Fruit fly (Drosophila melanogaster) whole organism, embryonic: Measurements from ENCODE around the gene CG5758.

Source experiments
- ATbp ChIP-seq: fragments of 200-800 bp; sonication (Bioruptor generic); optimal IDR thresholded peaks from 2 replicates; lab custom pipeline; 2017; ENCODE audit warnings: missing biosample characterization, mild to moderate bottlenecking, missing genetic modification characterization, missing genetic modification reagents
- CG11093 ChIP-seq: fragments of 200-800 bp; sonication (Bioruptor generic); IDR thresholded peaks from 3 replicates; pipeline ENCODE4 v1.3.6; 2022; ENCODE audit warnings: missing biosample characterization, missing genetic modification characterization
- CG12071 ChIP-seq: fragments of 200-800 bp; sonication (Bioruptor generic); optimal IDR thresholded peaks from 3 replicates; lab custom pipeline; 2018; ENCODE audit warnings: missing biosample characterization, mild to moderate bottlenecking, missing genetic modification characterization
- CG12659 ChIP-seq: fragments of 200-800 bp; sonication (Bioruptor generic); optimal IDR thresholded peaks from 3 replicates; lab custom pipeline; 2017; ENCODE audit warnings: mild to moderate bottlenecking, missing biosample characterization, missing genetic modification reagents, missing genetic modification characterization
- CG13296 ChIP-seq: fragments of 200-800 bp; sonication (Bioruptor generic); optimal IDR thresholded peaks from 3 replicates; lab custom pipeline; 2018; ENCODE audit warnings: missing biosample characterization, mild to moderate bottlenecking, missing genetic modification characterization
- CG13424 ChIP-seq: fragments of 200-800 bp; sonication (Bioruptor generic); optimal IDR thresholded peaks from 2 replicates; lab custom pipeline; 2019; ENCODE audit warnings: missing biosample characterization, mild to moderate bottlenecking, missing genetic modification characterization, moderate library complexity
- CG13624 ChIP-seq: fragments of 200-800 bp; sonication (Bioruptor generic); optimal IDR thresholded peaks from 2 replicates; lab custom pipeline; 2016; ENCODE audit warnings: missing biosample characterization, missing genetic modification characterization
- CG17186 ChIP-seq: fragments of 200-800 bp; sonication (Bioruptor generic); optimal IDR thresholded peaks from 3 replicates; lab custom pipeline; 2017; ENCODE audit warnings: missing biosample characterization, missing genetic modification reagents, missing genetic modification characterization
- CG1792 ChIP-seq: fragments of 200-800 bp; sonication (Bioruptor generic); optimal IDR thresholded peaks from 2 replicates; lab custom pipeline; 2016; ENCODE audit warnings: missing biosample characterization, missing genetic modification characterization
- CG18476 ChIP-seq: fragments of 200-800 bp; sonication (Bioruptor generic); optimal IDR thresholded peaks from 2 replicates; lab custom pipeline; 2016; ENCODE audit warnings: missing biosample characterization, mild to moderate bottlenecking, missing genetic modification characterization
- CG2120 ChIP-seq: fragments of 200-800 bp; sonication (Bioruptor generic); optimal IDR thresholded peaks from 3 replicates; lab custom pipeline; 2016; ENCODE audit warnings: missing biosample characterization, missing genetic modification characterization
- CG2678 ChIP-seq: fragments of 200-800 bp; sonication (Bioruptor generic); optimal IDR thresholded peaks from 3 replicates; lab custom pipeline; 2019; ENCODE audit warnings: missing biosample characterization, mild to moderate bottlenecking, missing genetic modification characterization, moderate library complexity
- CG30403 ChIP-seq: fragments of 200-800 bp; sonication (Bioruptor generic); optimal IDR thresholded peaks from 3 replicates; lab custom pipeline; 2016; ENCODE audit warnings: missing biosample characterization, missing genetic modification characterization
- CG31388 ChIP-seq: fragments of 200-800 bp; sonication (Bioruptor generic); optimal IDR thresholded peaks from 2 replicates; lab custom pipeline; 2016; ENCODE audit warnings: missing biosample characterization, missing genetic modification characterization
- CG3281 ChIP-seq: fragments of 200-800 bp; sonication (Bioruptor generic); optimal IDR thresholded peaks from 3 replicates; lab custom pipeline; 2017; ENCODE audit warnings: missing biosample characterization, mild to moderate bottlenecking, missing genetic modification characterization
- CG34422 ChIP-seq: fragments of 200-800 bp; sonication (Bioruptor generic); IDR thresholded peaks from 3 replicates; pipeline ENCODE4 v1.3.6; 2022; ENCODE audit warnings: missing biosample characterization, missing genetic modification characterization
- CG4424 ChIP-seq: fragments of 200-800 bp; sonication (Bioruptor generic); optimal IDR thresholded peaks from 3 replicates; lab custom pipeline; 2016; ENCODE audit warnings: missing biosample characterization, missing genetic modification characterization
- CG5953 ChIP-seq: fragments of 200-800 bp; sonication (Bioruptor generic); IDR thresholded peaks from 2 replicates; pipeline ENCODE4 v1.3.6; 2022; ENCODE audit warnings: missing biosample characterization, missing genetic modification characterization
- CG7839 ChIP-seq: fragments of 200-800 bp; sonication (Bioruptor generic); optimal IDR thresholded peaks from 3 replicates; lab custom pipeline; 2018; ENCODE audit warnings: missing biosample characterization, mild to moderate bottlenecking, missing genetic modification characterization, moderate library complexity
- CG8924 ChIP-seq: fragments of 200-800 bp; optimal IDR thresholded peaks from 3 replicates; lab custom pipeline; 2019; ENCODE audit warnings: missing biosample characterization, mild to moderate bottlenecking, missing genetic modification characterization, moderate library complexity
- CoRest ChIP-seq: fragments of 200-800 bp; sonication (Bioruptor generic); optimal IDR thresholded peaks from 3 replicates; lab custom pipeline; 2018; ENCODE audit warnings: missing biosample characterization, mild to moderate bottlenecking, missing genetic modification characterization, moderate library complexity
- D ChIP-seq, 2 experiments: fragments of 200-800 bp in 1 of 2; fragments of >200 bp in 1 of 2; sonication (Bioruptor generic) in 1 of 2; optimal IDR thresholded peaks; 2 replicates in 1 of 2; 3 replicates in 1 of 2; lab custom pipeline; 2017; ENCODE audit warnings: mild to moderate bottlenecking in 1 of 2, missing biosample characterization in 1 of 2, missing genetic modification characterization in 1 of 2, missing genetic modification reagents in 1 of 2
- Dek ChIP-seq: fragments of 200-800 bp; sonication (Bioruptor generic); optimal IDR thresholded peaks from 3 replicates; lab custom pipeline; 2019; ENCODE audit warnings: missing biosample characterization, mild to moderate bottlenecking, missing genetic modification characterization, moderate library complexity
- Eip74EF ChIP-seq, 2 experiments: fragments of 200-800 bp in 1 of 2; fragments of >200 bp in 1 of 2; sonication (Bioruptor generic) in 1 of 2; optimal IDR thresholded peaks; 2 replicates each; lab custom pipeline; 2017 to 2019; ENCODE audit warnings: missing biosample characterization in 2 of 2, missing genetic modification characterization in 2 of 2, mild to moderate bottlenecking in 1 of 2, moderate library complexity in 1 of 2
- Elba2 ChIP-seq: fragments of 200-800 bp; sonication (Bioruptor generic); optimal IDR thresholded peaks from 3 replicates; lab custom pipeline; 2016; ENCODE audit warnings: missing biosample characterization, missing genetic modification characterization
- Gsc ChIP-seq: fragments of 200-800 bp; sonication (Bioruptor generic); IDR thresholded peaks from 2 replicates; pipeline ENCODE4 v1.3.6; 2022; ENCODE audit warnings: missing biosample characterization, missing genetic modification characterization
- Hmr ChIP-seq: fragments of 200-800 bp; sonication (Bioruptor generic); optimal IDR thresholded peaks from 3 replicates; lab custom pipeline; 2017; ENCODE audit warnings: mild to moderate bottlenecking, missing biosample characterization, missing genetic modification reagents, missing genetic modification characterization
- Hr3 ChIP-seq: fragments of 200-800 bp; sonication (Bioruptor generic); optimal IDR thresholded peaks from 3 replicates; lab custom pipeline; 2016; ENCODE audit warnings: missing biosample characterization, missing genetic modification characterization
- Hr51 ChIP-seq, 2 experiments: fragments of 200-800 bp; sonication (Bioruptor generic); optimal IDR thresholded peaks; 2 replicates in 1 of 2; 3 replicates in 1 of 2; lab custom pipeline; 2016 to 2018; ENCODE audit warnings: missing biosample characterization in 2 of 2, missing genetic modification characterization in 2 of 2, mild to moderate bottlenecking in 1 of 2, moderate library complexity in 1 of 2
- NC2α ChIP-seq: fragments of 200-800 bp; sonication (Bioruptor generic); optimal IDR thresholded peaks from 2 replicates; lab custom pipeline; 2016; ENCODE audit warnings: missing biosample characterization, missing genetic modification characterization
- NFAT ChIP-seq: fragments of 200-800 bp; sonication (Bioruptor generic); IDR thresholded peaks from 2 replicates; pipeline ENCODE4 v1.3.6; 2022; ENCODE audit warnings: missing biosample characterization, missing genetic modification characterization
- Optix ChIP-seq: fragments of 200-800 bp; sonication (Bioruptor generic); IDR thresholded peaks from 3 replicates; pipeline ENCODE4 v1.3.6; 2022; ENCODE audit warnings: missing biosample characterization, missing genetic modification characterization
- Pdp1 ChIP-seq, 2 experiments: fragments of 200-800 bp; sonication (Bioruptor generic); optimal IDR thresholded peaks; 3 replicates each; lab custom pipeline; 2016; ENCODE audit warnings: missing biosample characterization in 2 of 2, missing genetic modification characterization in 2 of 2, mild to moderate bottlenecking in 1 of 2, moderate library complexity in 1 of 2
- TFAM ChIP-seq: fragments of 200-800 bp; sonication (Bioruptor generic); optimal IDR thresholded peaks from 2 replicates; lab custom pipeline; 2017; ENCODE audit warnings: missing biosample characterization, missing genetic modification characterization, inconsistent platforms
- ac ChIP-seq: fragments of 200-800 bp; sonication (Bioruptor generic); optimal IDR thresholded peaks from 3 replicates; lab custom pipeline; 2017; ENCODE audit warnings: missing biosample characterization, mild to moderate bottlenecking, missing genetic modification characterization
- bsh ChIP-seq, 2 experiments: fragments of 200-800 bp; sonication (Bioruptor generic); optimal IDR thresholded peaks; 2 replicates each; lab custom pipeline; 2017 to 2018; ENCODE audit warnings: mild to moderate bottlenecking in 2 of 2, missing biosample characterization in 2 of 2, missing genetic modification characterization in 2 of 2, moderate library complexity in 1 of 2
- danr ChIP-seq: fragments of 200-800 bp; sonication (Bioruptor generic); IDR thresholded peaks from 2 replicates; pipeline ENCODE4 v1.3.6; 2022; ENCODE audit warnings: missing biosample characterization, missing genetic modification characterization
- fd96Cb ChIP-seq: fragments of 200-800 bp; sonication (Bioruptor generic); optimal IDR thresholded peaks from 2 replicates; lab custom pipeline; 2018; ENCODE audit warnings: missing biosample characterization, mild to moderate bottlenecking, missing genetic modification characterization, moderate library complexity
- gfzf ChIP-seq: fragments of 200-800 bp; sonication (Bioruptor generic); optimal IDR thresholded peaks from 2 replicates; lab custom pipeline; 2016; ENCODE audit warnings: missing biosample characterization, mild to moderate bottlenecking, missing genetic modification characterization, moderate library complexity
- gsb ChIP-seq: fragments of 200-800 bp; sonication (Bioruptor generic); IDR thresholded peaks from 2 replicates; pipeline ENCODE4 v1.3.6; 2022; ENCODE audit warnings: missing biosample characterization, missing genetic modification characterization
- inv ChIP-seq: fragments of 200-800 bp; sonication (Bioruptor generic); IDR thresholded peaks from 2 replicates; pipeline ENCODE4 v1.3.6; 2022; ENCODE audit warnings: missing biosample characterization, missing genetic modification characterization; ENCODE audit not compliant: partially characterized antibody
- jumu ChIP-seq: fragments of 200-800 bp; sonication (Bioruptor generic); optimal IDR thresholded peaks from 3 replicates; lab custom pipeline; 2016; ENCODE audit warnings: missing biosample characterization, missing genetic modification characterization
- kah ChIP-seq: fragments of 200-800 bp; sonication (Bioruptor generic); optimal IDR thresholded peaks from 2 replicates; lab custom pipeline; 2018; ENCODE audit warnings: missing biosample characterization, mild to moderate bottlenecking, missing genetic modification characterization
- lab ChIP-seq: fragments of 200-800 bp; sonication (Bioruptor generic); optimal IDR thresholded peaks from 3 replicates; lab custom pipeline; 2017; ENCODE audit warnings: missing biosample characterization, missing genetic modification characterization, mild to moderate bottlenecking, moderate library complexity, missing genetic modification reagents
- nau ChIP-seq: fragments of 200-800 bp; sonication (Bioruptor generic); optimal IDR thresholded peaks from 3 replicates; lab custom pipeline; 2017; ENCODE audit warnings: missing biosample characterization, mild to moderate bottlenecking, missing genetic modification characterization, missing genetic modification reagents
- pan ChIP-seq, 4 experiments: fragments of >200 bp in 3 of 4; fragments of 200-800 bp in 1 of 4; sonication (Bioruptor generic) in 1 of 4; optimal IDR thresholded peaks in 3 of 4; IDR thresholded peaks in 1 of 4; 2 replicates each; pipeline versions ENCODE4 v1.3.6 to Lab custom; 2017 to 2022; ENCODE audit warnings: missing biosample characterization in 2 of 4, missing genetic modification characterization in 2 of 4, mixed read lengths in 1 of 4
- schlank ChIP-seq: fragments of 200-800 bp; sonication (Bioruptor generic); optimal IDR thresholded peaks from 2 replicates; lab custom pipeline; 2018; ENCODE audit warnings: missing biosample characterization, mild to moderate bottlenecking, missing genetic modification characterization
- sug ChIP-seq: fragments of 200-800 bp; optimal IDR thresholded peaks from 2 replicates; lab custom pipeline; 2019; ENCODE audit warnings: missing biosample characterization, mild to moderate bottlenecking, missing genetic modification characterization, moderate library complexity
- unpg ChIP-seq: fragments of 200-800 bp; sonication (Bioruptor generic); optimal IDR thresholded peaks from 3 replicates; lab custom pipeline; 2018; ENCODE audit warnings: missing biosample characterization, mild to moderate bottlenecking, missing genetic modification characterization, moderate library complexity

The CG5758 gene

dm6 chr2L:18119643-18120042, at the start of gene CG5758 (continued):
- no peak for TF ChIP-seq CG31388 (GFP tag; lab: Kevin White, UChicago)
- 0 out of 2 replicates have a peak, but pooled peaks have one; percentile 10 for TF ChIP-seq NFAT
- TF ChIP-seq Optix: no peak
- no peak for TF ChIP-seq D (optimal IDR thresholded peaks at IDR 0.05; lab: Kevin White, UChicago)
- TF ChIP-seq D (GFP tag; optimal IDR thresholded peaks at IDR 0.05; lab: Kevin White, UChicago): no peak
- no peak for TF ChIP-seq CG18476 (GFP tag; lab: Kevin White, UChicago)
- TF ChIP-seq CG12659 (GFP tag; lab: Kevin White, UChicago): peak; percentile 9
- no peak for TF ChIP-seq CG13424 (tag; lab: Kevin White, UChicago)
- peak; percentile 11 for TF ChIP-seq CG4424 (GFP tag; lab: Kevin White, UChicago)
- TF ChIP-seq Elba2 (GFP tag; lab: Kevin White, UChicago): no peak
- TF ChIP-seq danr (GFP tag; lab: Robert Waterston, UW): no peak
- TF ChIP-seq CoRest (tag; lab: Kevin White, UChicago): peak; percentile 27
- TF ChIP-seq Pdp1 (GFP tag; optimal IDR thresholded peaks at IDR 0.05; lab: Kevin White, UChicago): peak in 1 of 2 experiments; percentile 64
- peak; percentile 45 for TF ChIP-seq Dek (tag; lab: Kevin White, UChicago)
- no peak for TF ChIP-seq ac (GFP tag; lab: Kevin White, UChicago)
- no peak for TF ChIP-seq bsh (GFP tag; optimal IDR thresholded peaks at IDR 0.05; lab: Kevin White, UChicago)
- TF ChIP-seq unpg (GFP tag; lab: Kevin White, UChicago): peak; percentile 38
- TF ChIP-seq CG2678 (tag; lab: Kevin White, UChicago): peak; percentile 36
- no peak for TF ChIP-seq CG8924 (tag; lab: Kevin White, UChicago)
- TF ChIP-seq CG12071: no peak
- TF ChIP-seq CG30403 (GFP tag; lab: Kevin White, UChicago): peak; percentile 36
- TF ChIP-seq Hr3: no peak
- TF ChIP-seq CG7839 (tag; lab: Kevin White, UChicago): peak; percentile 42
- no peak for TF ChIP-seq jumu (GFP tag; lab: Kevin White, UChicago)
- TF ChIP-seq fd96Cb: no peak
- no peak for TF ChIP-seq kah (GFP tag; lab: Kevin White, UChicago)
- TF ChIP-seq lab: peak; percentile 54
- peak; percentile 59 for TF ChIP-seq Hmr (GFP tag; lab: Kevin White, UChicago)
- TF ChIP-seq CG3281 (GFP tag; lab: Kevin White, UChicago): peak; percentile 36
- TF ChIP-seq ATbp (GFP tag; lab: Kevin White, UChicago): no peak
- no peak for TF ChIP-seq CG17186 (GFP tag; lab: Kevin White, UChicago)
- TF ChIP-seq NC2α: no peak
- TF ChIP-seq Eip74EF (GFP tag; optimal IDR thresholded peaks at IDR 0.05; lab: Kevin White, UChicago): no peak
- TF ChIP-seq CG34422: no peak
- no peak for TF ChIP-seq CG1792 (GFP tag; lab: Kevin White, UChicago)
- no peak for TF ChIP-seq inv
- no peak for TF ChIP-seq pan (optimal IDR thresholded peaks at IDR 0.05; lab: Kevin White, UChicago)
- no peak for TF ChIP-seq pan (GFP tag; optimal IDR thresholded peaks at IDR 0.05 in 1 of 2, IDR thresholded peaks at IDR 0.05 in 1 of 2)
- no peak for TF ChIP-seq gsb (GFP tag; lab: Robert Waterston, UW)
- peak; percentile 67 for TF ChIP-seq CG2120
- TF ChIP-seq Gsc (GFP tag; lab: Robert Waterston, UW): no peak
- TF ChIP-seq nau (GFP tag; lab: Kevin White, UChicago): no peak
- TF ChIP-seq CG5953: no peak
- no peak for TF ChIP-seq CG13296
- TF ChIP-seq gfzf (GFP tag; lab: Kevin White, UChicago): peak; percentile 10
- peak; percentile 13 for TF ChIP-seq CG13624 (GFP tag; lab: Kevin White, UChicago)
- no peak for TF ChIP-seq schlank
- no peak for TF ChIP-seq CG11093 (GFP tag; lab: Robert Waterston, UW)
- peak in 1 of 2 experiments; percentile 57 for TF ChIP-seq Hr51 (GFP tag; optimal IDR thresholded peaks at IDR 0.05; lab: Kevin White, UChicago)
- peak; percentile 39 for TF ChIP-seq sug (tag; lab: Kevin White, UChicago)
- TF ChIP-seq TFAM (GFP tag; lab: Kevin White, UChicago): no peak
